Worm (Caenorhabditis elegans) whole organism, L4 larva: ENCODE results near the gene ZC116.1.
A peak's percentile ranks its signal among the peaks of the same experiment; 100 is the strongest.

Experiments used
- D1046.2 ChIP-seq: fragments of 200-800 bp; sonication (Bioruptor generic); IDR thresholded peaks from 2 replicates; pipeline ENCODE4 v1.3.6; 2022; ENCODE audit warnings: missing genetic modification characterization, missing compliant biosample characterization
- F10B5.3 ChIP-seq: sonication (generic microtip); optimal IDR thresholded peaks from 2 replicates; lab custom pipeline; 2016; ENCODE audit warnings: mild to moderate bottlenecking, missing genetic modification characterization, missing compliant biosample characterization
- F37D6.2 ChIP-seq: sonication (generic microtip); optimal IDR thresholded peaks from 2 replicates; lab custom pipeline; 2016; ENCODE audit warnings: mild to moderate bottlenecking, missing genetic modification characterization, missing compliant biosample characterization
- R02D3.7 ChIP-seq: fragments of 150-350 bp; sonication (generic microtip); optimal IDR thresholded peaks from 3 replicates; lab custom pipeline; 2014; ENCODE audit warnings: missing biosample characterization, missing genetic modification characterization
- T20F7.1 ChIP-seq: fragments of 200-800 bp; sonication (Bioruptor generic); optimal IDR thresholded peaks from 2 replicates; lab custom pipeline; 2018; ENCODE audit warnings: mild to moderate bottlenecking, missing genetic modification characterization, missing compliant biosample characterization
- Y105C5A.15 ChIP-seq: fragments of 200-800 bp; sonication (Bioruptor generic); IDR thresholded peaks from 2 replicates; pipeline ENCODE4 v1.3.6; 2022; ENCODE audit warnings: missing genetic modification characterization, missing compliant biosample characterization
- Y48G9A.11 ChIP-seq: fragments of 200-800 bp; sonication (Bioruptor generic); IDR thresholded peaks from 2 replicates; pipeline ENCODE4 v1.3.6; 2022; ENCODE audit warnings: missing genetic modification reagents, missing genetic modification characterization, missing compliant biosample characterization
- ZK546.5 ChIP-seq, 2 experiments: sonication (generic microtip); optimal IDR thresholded peaks; 2 replicates each; lab custom pipeline; 2017; ENCODE audit warnings: missing biosample characterization in 2 of 2, missing genetic modification characterization in 2 of 2
- aha-1 ChIP-seq: fragments of 150-350 bp; peaks from one replicate; lab custom pipeline; 2014; ENCODE audit warnings: missing biosample characterization, missing genetic modification characterization
- ama-1 ChIP-seq: fragments of 150-350 bp; optimal IDR thresholded peaks from 2 replicates; lab custom pipeline; 2014; ENCODE audit warnings: inconsistent platforms, mixed read lengths
- attf-4 ChIP-seq: sonication (generic microtip); optimal IDR thresholded peaks from 3 replicates; lab custom pipeline; 2017; ENCODE audit warnings: missing biosample characterization, missing genetic modification characterization
- ces-1 ChIP-seq: fragments of 150-350 bp; sonication (generic microtip); optimal IDR thresholded peaks from 4 replicates; lab custom pipeline; 2014; ENCODE audit warnings: missing biosample characterization, missing genetic modification reagents, missing genetic modification characterization
- daf-12 ChIP-seq: fragments of 150-350 bp; optimal IDR thresholded peaks from 2 replicates; lab custom pipeline; 2014; ENCODE audit warnings: missing biosample characterization, missing genetic modification reagents, missing genetic modification characterization
- daf-16 ChIP-seq, 3 experiments: sonication (generic microtip); optimal IDR thresholded peaks; 2 replicates each; lab custom pipeline; 2016 to 2017; ENCODE audit warnings: missing genetic modification characterization in 3 of 3, missing genetic modification reagents in 3 of 3, mild to moderate bottlenecking in 2 of 3, missing compliant biosample characterization in 2 of 3, missing biosample characterization in 1 of 3, moderate library complexity in 1 of 3
- daf-8 ChIP-seq: fragments of 200-800 bp; sonication (Bioruptor generic); IDR thresholded peaks from 2 replicates; pipeline ENCODE4 v1.3.6; 2022; ENCODE audit warnings: missing genetic modification characterization, missing compliant biosample characterization
- dmd-6 ChIP-seq: fragments of 200-800 bp; sonication (Bioruptor generic); IDR thresholded peaks from 2 replicates; pipeline ENCODE4 v1.3.6; 2022; ENCODE audit warnings: missing genetic modification reagents, missing genetic modification characterization, missing compliant biosample characterization
- dmd-8 ChIP-seq: fragments of 200-800 bp; sonication (Bioruptor generic); IDR thresholded peaks from 2 replicates; pipeline ENCODE4 v1.3.6; 2022; ENCODE audit warnings: missing genetic modification characterization, missing compliant biosample characterization
- dve-1 ChIP-seq: sonication (generic microtip); optimal IDR thresholded peaks from 2 replicates; lab custom pipeline; 2017; ENCODE audit warnings: antibody characterized with exemption, mild to moderate bottlenecking, missing genetic modification characterization, missing compliant biosample characterization; ENCODE audit not compliant: insufficient read depth
- fkh-10 ChIP-seq: fragments of 150-350 bp; optimal IDR thresholded peaks from 2 replicates; lab custom pipeline; 2014; ENCODE audit warnings: missing biosample characterization, missing genetic modification reagents, missing genetic modification characterization
- gei-8 ChIP-seq: fragments of 200-800 bp; sonication (Bioruptor generic); optimal IDR thresholded peaks from 2 replicates; lab custom pipeline; 2018; ENCODE audit warnings: mild to moderate bottlenecking, missing genetic modification characterization, missing compliant biosample characterization
- hmg-1.1 ChIP-seq: fragments of 200-800 bp; sonication (Bioruptor generic); IDR thresholded peaks from 2 replicates; pipeline ENCODE4 v1.3.6; 2022; ENCODE audit warnings: missing genetic modification reagents, missing genetic modification characterization, missing compliant biosample characterization
- jun-1 ChIP-seq: fragments of 150-350 bp; optimal IDR thresholded peaks from 2 replicates; lab custom pipeline; 2014; ENCODE audit warnings: missing biosample characterization, missing genetic modification reagents, missing genetic modification characterization
- lim-7 ChIP-seq: fragments of 200-800 bp; sonication (Bioruptor generic); IDR thresholded peaks from 2 replicates; pipeline ENCODE4 v1.3.6; 2022; ENCODE audit warnings: missing genetic modification characterization, missing compliant biosample characterization
- lin-13 ChIP-seq: fragments of 150-350 bp; optimal IDR thresholded peaks from 2 replicates; lab custom pipeline; 2014; ENCODE audit warnings: missing biosample characterization, missing genetic modification reagents, missing genetic modification characterization
- lin-15B ChIP-seq: fragments of 150-350 bp; sonication (generic microtip); optimal IDR thresholded peaks from 3 replicates; lab custom pipeline; 2014; ENCODE audit warnings: missing biosample characterization, missing genetic modification characterization
- lin-38 ChIP-seq: fragments of 200-800 bp; sonication (Bioruptor generic); IDR thresholded peaks from 2 replicates; pipeline ENCODE4 v1.3.6; 2022; ENCODE audit warnings: missing genetic modification reagents, missing genetic modification characterization, missing compliant biosample characterization
- lin-39 ChIP-seq: fragments of 150-350 bp; optimal IDR thresholded peaks from 2 replicates; lab custom pipeline; 2014; ENCODE audit warnings: missing biosample characterization, missing genetic modification reagents, missing genetic modification characterization
- lsy-2 ChIP-seq, 2 experiments: fragments of 150-350 bp in 1 of 2; sonication (generic microtip) in 1 of 2; optimal IDR thresholded peaks; 2 replicates each; lab custom pipeline; 2014 to 2017; ENCODE audit warnings: missing biosample characterization in 2 of 2, missing genetic modification characterization in 2 of 2
- madf-5 ChIP-seq, 2 experiments: fragments of 200-800 bp; sonication (Bioruptor generic); IDR thresholded peaks; 2 replicates each; pipeline ENCODE4 v1.3.6; 2022; ENCODE audit warnings: missing compliant biosample characterization in 2 of 2, missing genetic modification characterization in 2 of 2
- mdl-1 ChIP-seq, 2 experiments: fragments of 150-350 bp in 1 of 2; sonication (generic microtip) in 1 of 2; optimal IDR thresholded peaks; 2 replicates each; lab custom pipeline; 2014 to 2017; ENCODE audit warnings: missing biosample characterization in 2 of 2, missing genetic modification characterization in 2 of 2
- mdt-29 ChIP-seq: fragments of 200-800 bp; sonication (Bioruptor generic); IDR thresholded peaks from 2 replicates; pipeline ENCODE4 v1.3.6; 2022; ENCODE audit warnings: missing genetic modification reagents, missing genetic modification characterization, missing compliant biosample characterization
- mes-2 ChIP-seq: sonication (generic microtip); optimal IDR thresholded peaks from 2 replicates; lab custom pipeline; 2016; ENCODE audit warnings: missing genotype, mild to moderate bottlenecking, missing genetic modification characterization, missing compliant biosample characterization; ENCODE audit not compliant: poor library complexity, severe bottlenecking
- mxl-3 ChIP-seq: fragments of 200-800 bp; sonication (Bioruptor generic); optimal IDR thresholded peaks from 2 replicates; lab custom pipeline; 2018; ENCODE audit warnings: mild to moderate bottlenecking, missing genetic modification characterization, missing compliant biosample characterization
- nhr-11 ChIP-seq: fragments of 150-350 bp; optimal IDR thresholded peaks from 2 replicates; lab custom pipeline; 2014; ENCODE audit warnings: missing biosample characterization, missing genetic modification characterization
- nhr-42 ChIP-seq: fragments of 200-800 bp; sonication (Bioruptor generic); IDR thresholded peaks from 2 replicates; pipeline ENCODE4 v1.3.6; 2022; ENCODE audit warnings: missing genetic modification characterization, missing compliant biosample characterization
- nhr-6 ChIP-seq: fragments of 150-350 bp; optimal IDR thresholded peaks from 2 replicates; lab custom pipeline; 2014; ENCODE audit warnings: missing biosample characterization, missing genetic modification characterization
- nhr-76 ChIP-seq: fragments of 150-350 bp; optimal IDR thresholded peaks from 2 replicates; lab custom pipeline; 2014; ENCODE audit warnings: missing biosample characterization, missing genetic modification characterization
- nhr-77 ChIP-seq: fragments of 150-350 bp; optimal IDR thresholded peaks from 2 replicates; lab custom pipeline; 2014; ENCODE audit warnings: missing biosample characterization, missing genetic modification characterization
- php-3 ChIP-seq: fragments of 200-800 bp; sonication (Bioruptor generic); IDR thresholded peaks from 2 replicates; pipeline ENCODE4 v1.3.6; 2022; ENCODE audit warnings: missing genetic modification reagents, missing genetic modification characterization, missing compliant biosample characterization
- pqm-1 ChIP-seq: sonication (generic microtip); optimal IDR thresholded peaks from 2 replicates; lab custom pipeline; 2017; ENCODE audit warnings: missing biosample characterization, missing genetic modification characterization
- rbr-2 ChIP-seq: sonication (generic microtip); optimal IDR thresholded peaks from 2 replicates; lab custom pipeline; 2016; ENCODE audit warnings: missing genotype, missing genetic modification characterization, missing compliant biosample characterization
- saeg-2 ChIP-seq: fragments of 200-800 bp; sonication (Bioruptor generic); IDR thresholded peaks from 2 replicates; pipeline ENCODE4 v1.3.6; 2022; ENCODE audit warnings: missing genetic modification reagents, missing genetic modification characterization, missing compliant biosample characterization
- snpc-1.2 ChIP-seq: fragments of 200-800 bp; sonication (Bioruptor generic); IDR thresholded peaks from 2 replicates; pipeline ENCODE4 v1.3.6; 2022; ENCODE audit warnings: missing genetic modification reagents, missing genetic modification characterization, missing compliant biosample characterization
- snpc-4 ChIP-seq: fragments of 150-350 bp; optimal IDR thresholded peaks from 2 replicates; lab custom pipeline; 2014; ENCODE audit warnings: missing biosample characterization, missing genetic modification characterization
- spr-1 ChIP-seq: sonication (generic microtip); optimal IDR thresholded peaks from 2 replicates; lab custom pipeline; 2016; ENCODE audit warnings: mild to moderate bottlenecking, missing genetic modification characterization, missing compliant biosample characterization
- spr-3 ChIP-seq: fragments of 200-800 bp; sonication (Bioruptor generic); optimal IDR thresholded peaks from 2 replicates; lab custom pipeline; 2018; ENCODE audit warnings: mild to moderate bottlenecking, missing genetic modification characterization, missing compliant biosample characterization
- tag-97 ChIP-seq: fragments of 200-800 bp; sonication (Bioruptor generic); IDR thresholded peaks from 2 replicates; pipeline ENCODE4 v1.3.6; 2022; ENCODE audit warnings: missing genetic modification characterization, missing compliant biosample characterization
- tra-1 ChIP-seq: fragments of 200-800 bp; sonication (Bioruptor generic); IDR thresholded peaks from 2 replicates; pipeline ENCODE4 v1.3.6; 2022; ENCODE audit warnings: missing genetic modification reagents, missing genetic modification characterization, missing compliant biosample characterization
- unc-39 ChIP-seq: sonication (generic microtip); optimal IDR thresholded peaks from 2 replicates; lab custom pipeline; 2017; ENCODE audit warnings: missing biosample characterization, missing genetic modification characterization
- unc-62 ChIP-seq, 3 experiments: fragments of 150-350 bp in 1 of 3; sonication (generic microtip); optimal IDR thresholded peaks in 2 of 3; peaks in 1 of 3; 1 replicate in 1 of 3; 2 replicates in 2 of 3; lab custom pipeline; 2014 to 2017; ENCODE audit warnings: missing biosample characterization in 3 of 3, missing genetic modification characterization in 3 of 3, missing genetic modification reagents in 3 of 3, missing genotype in 1 of 3
- zfp-3 ChIP-seq: fragments of 200-800 bp; sonication (Bioruptor generic); conservative IDR thresholded peaks from 2 replicates; pipeline ENCODE4 v1.3.6; 2022; ENCODE audit warnings: missing genetic modification reagents, missing genetic modification characterization, missing compliant biosample characterization
- ztf-11 ChIP-seq: fragments of 150-350 bp; optimal IDR thresholded peaks from 2 replicates; lab custom pipeline; 2014; ENCODE audit warnings: missing biosample characterization, missing genetic modification characterization
- ztf-7 ChIP-seq: fragments of 150-350 bp; optimal IDR thresholded peaks from 2 replicates; lab custom pipeline; 2014; ENCODE audit warnings: missing biosample characterization, missing genetic modification characterization

The ZC116.1 gene

ce11 chrV:12635218-12635617, 25.6 kb downstream of the ZC116.1 start:
- TF ChIP-seq mdl-1 (tag; optimal IDR thresholded peaks at IDR 0.05; lab: Kevin White, UChicago) (peak; percentile 58 to 85), snpc-1.2 (no peak), ztf-11 (tag; lab: Kevin White, UChicago) (no peak), daf-8 (no peak), tag-97 (GFP tag; lab: Robert Waterston, UW) (no peak), unc-39 (tag; lab: Kevin White, UChicago) (no peak), ztf-7 (tag; lab: Kevin White, UChicago) (no peak), ama-1 (lab: Kevin White, UChicago) (no peak), tra-1 (GFP tag; lab: Robert Waterston, UW) (no peak), F10B5.3 (tag; lab: Kevin White, UChicago) (no peak), nhr-76 (no peak), mdt-29 (GFP tag; lab: Robert Waterston, UW) (no peak), nhr-11 (tag; lab: Kevin White, UChicago) (no peak), dmd-6 (GFP tag; lab: Robert Waterston, UW) (peak; percentile 51), attf-4 (tag; lab: Kevin White, UChicago) (no peak), snpc-4 (tag; lab: Kevin White, UChicago) (no peak), jun-1 (tag; lab: Kevin White, UChicago) (no peak), mes-2 (tag; lab: Kevin White, UChicago) (no peak), aha-1 (tag; lab: Kevin White, UChicago) (peak; percentile 30), daf-16 (GFP tag; optimal IDR thresholded peaks at IDR 0.05; lab: Kevin White, UChicago) (no peak), daf-16 (tag; optimal IDR thresholded peaks at IDR 0.05; lab: Kevin White, UChicago) (peak; percentile 45), saeg-2 (no peak), daf-12 (no peak), dmd-8 (GFP tag; lab: Robert Waterston, UW) (no peak), D1046.2 (GFP tag; lab: Robert Waterston, UW) (no peak), nhr-6 (no peak), nhr-42 (GFP tag; lab: Robert Waterston, UW) (no peak), lin-38 (GFP tag; lab: Robert Waterston, UW) (no peak), lin-39 (no peak), nhr-77 (tag; lab: Kevin White, UChicago) (peak; percentile 76), pqm-1 (tag; lab: Kevin White, UChicago) (no peak), dve-1 (peak; percentile 87), lin-15B (tag; lab: Kevin White, UChicago) (no peak), Y48G9A.11 (GFP tag; lab: Robert Waterston, UW) (no peak), lsy-2 (tag; optimal IDR thresholded peaks at IDR 0.05; lab: Kevin White, UChicago) (no peak), spr-3 (GFP tag; lab: Kevin White, UChicago) (no peak), lim-7 (GFP tag; lab: Robert Waterston, UW) (no peak), unc-62 (GFP tag; optimal IDR thresholded peaks at IDR 0.05 in 1 of 2; lab: Kevin White, UChicago) (no peak), unc-62 (tag; optimal IDR thresholded peaks at IDR 0.05; lab: Kevin White, UChicago) (no peak), R02D3.7 (tag; lab: Kevin White, UChicago) (no peak), zfp-3 (GFP tag; lab: Robert Waterston, UW) (no peak), gei-8 (GFP tag; lab: Kevin White, UChicago) (no peak), fkh-10 (GFP tag; lab: Kevin White, UChicago) (no peak), ces-1 (no peak), T20F7.1 (GFP tag; lab: Kevin White, UChicago) (no peak), rbr-2 (tag; lab: Kevin White, UChicago) (no peak), mxl-3 (GFP tag; lab: Kevin White, UChicago) (peak; percentile 44), hmg-1.1 (GFP tag; lab: Robert Waterston, UW) (no peak), F37D6.2 (no peak), php-3 (peak; percentile 50; the same call in 1 of the 2 replicates), lin-13 (GFP tag; lab: Kevin White, UChicago) (no peak), Y105C5A.15 (no peak), spr-1 (tag; lab: Kevin White, UChicago) (no peak), madf-5 (GFP tag; IDR thresholded peaks at IDR 0.05; lab: Robert Waterston, UW) (no peak), ZK546.5 (tag; optimal IDR thresholded peaks at IDR 0.05; lab: Kevin White, UChicago) (no peak)
